Worm (Caenorhabditis elegans): Measurements from ENCODE around the gene F14F3.5.

ce11 chrX:10545716-10546115 is 16.7 kb upstream of the F14F3.5 start, which contains the start of gene F59F5.5:
- TF ChIP-seq lin-39 (tag; optimal IDR thresholded peaks at IDR 0.05) (no peak), ztf-11 (tag; optimal IDR thresholded peaks at IDR 0.05) (no peak), daf-12 (tag; optimal IDR thresholded peaks at IDR 0.05) (no peak), skn-1 (tag; optimal IDR thresholded peaks at IDR 0.05) (no peak), nhr-11 (tag; optimal IDR thresholded peaks at IDR 0.05) (no peak)
